Worm (Caenorhabditis elegans): ENCODE measurements around the gene F20B6.10.

DNA sequence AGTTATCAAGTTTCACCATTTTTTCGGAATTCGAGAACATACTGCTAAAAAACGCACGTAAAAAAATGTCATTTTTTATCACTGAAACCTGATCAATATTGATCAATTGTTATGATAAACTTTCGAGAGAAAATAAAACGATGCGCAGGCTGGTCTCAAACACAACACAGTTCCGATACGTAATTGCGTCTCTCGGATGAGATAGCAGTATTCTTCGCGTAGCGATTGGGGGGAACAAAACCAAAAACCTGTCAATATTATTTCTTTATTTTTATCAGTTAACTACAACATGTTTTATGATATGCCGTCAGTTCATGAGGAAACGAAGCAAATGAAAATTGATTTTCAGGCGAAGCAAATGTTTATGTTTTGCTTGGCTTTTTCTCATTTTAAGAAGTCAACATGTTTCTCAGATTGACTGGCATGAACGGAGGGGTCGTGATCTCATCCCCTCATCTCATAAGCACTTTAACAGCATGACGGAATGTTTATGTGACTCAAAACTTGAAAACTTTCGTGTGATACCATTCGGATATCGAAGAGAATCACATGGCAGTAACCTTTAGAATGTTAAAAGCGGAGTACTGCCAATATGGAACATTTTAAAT, 1.4 kb downstream of the F20B6.10 start:
- TF ChIP-seq pha-4 (tag; optimal IDR thresholded peaks at IDR 0.05), result no peak
- TF ChIP-seq madf-10 (tag; optimal IDR thresholded peaks at IDR 0.05), result no peak
- TF ChIP-seq attf-6 (GFP tag; IDR thresholded peaks at IDR 0.05), result no peak
- no peak for TF ChIP-seq nhr-179 (tag; optimal IDR thresholded peaks at IDR 0.05)
- TF ChIP-seq ceh-79 (tag; optimal IDR thresholded peaks at IDR 0.05), result no peak
- no peak for TF ChIP-seq ama-1 (optimal IDR thresholded peaks at IDR 0.05)
- no peak for TF ChIP-seq ama-1 (GFP tag; optimal IDR thresholded peaks at IDR 0.05)
